Worm (Caenorhabditis elegans) whole organism, mixed stage, embryonic: ENCODE results near the gene sdz-4.
"Not testable (repeated sequence)": the region's sequence is repeated elsewhere in the genome, so short reads cannot be mapped to it uniquely, and the experiment has no call there.

ENCODE experiments used
- elt-3 ChIP-seq: fragments of 150-350 bp; optimal IDR thresholded peaks from 2 replicates; lab custom pipeline; 2014; ENCODE audit warnings: missing biosample characterization, missing genetic modification characterization
- snpc-4 ChIP-seq: fragments of 150-350 bp; optimal IDR thresholded peaks from 2 replicates; lab custom pipeline; 2014; ENCODE audit warnings: missing biosample characterization, missing genetic modification characterization
- tbx-8 ChIP-seq: fragments of 200-800 bp; sonication (Bioruptor generic); optimal IDR thresholded peaks from 2 replicates; lab custom pipeline; 2018; ENCODE audit warnings: mild to moderate bottlenecking, missing genetic modification characterization, moderate library complexity, missing compliant biosample characterization
- unc-62 ChIP-seq: fragments of 150-350 bp; optimal IDR thresholded peaks from 2 replicates; lab custom pipeline; 2014; ENCODE audit warnings: missing biosample characterization, missing genetic modification reagents, missing genetic modification characterization

- not testable (repeated sequence) for TF ChIP-seq tbx-8; elt-3 (tag; lab: Kevin White, UChicago); snpc-4 (tag; lab: Kevin White, UChicago); unc-62 (GFP tag; lab: Kevin White, UChicago)
These were observed 8.2 kb downstream of the sdz-4 start, which contains the start of gene fbxc-18 for ce11 chrII:966962-967361.
